Fruit fly (Drosophila melanogaster): ENCODE results near the gene CG6184.

DNA sequence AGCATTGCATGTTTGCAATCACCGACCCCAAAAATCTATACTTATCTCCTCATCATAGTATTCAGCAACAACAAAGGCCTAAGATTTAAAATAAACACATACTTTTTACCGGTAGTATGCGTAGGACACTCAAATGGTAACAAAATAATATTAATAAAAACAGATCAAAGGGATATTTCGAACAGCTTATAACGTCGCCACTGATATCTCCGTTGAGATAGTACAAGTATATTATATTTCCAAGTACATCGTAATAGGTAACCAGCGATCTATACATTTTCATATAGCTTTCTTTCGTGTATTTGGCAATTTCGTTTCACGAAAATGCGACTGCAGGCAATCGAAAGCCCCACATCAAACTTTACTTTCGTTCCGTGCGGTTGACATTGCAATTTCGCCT, 54.7 kb downstream of the CG6184 start, which contains the start of gene CG7342:
- TF ChIP-seq CG11723 (GFP tag; optimal IDR thresholded peaks at IDR 0.05) (no peak), HLH54F (GFP tag; optimal IDR thresholded peaks at IDR 0.05) (no peak), cato (GFP tag; optimal IDR thresholded peaks at IDR 0.05; ENCODE audit: borderline replicate concordance) (no peak), CG10147 (GFP tag; optimal IDR thresholded peaks at IDR 0.05) (no peak), crp (GFP tag; optimal IDR thresholded peaks at IDR 0.05) (no peak), CoRest (tag; optimal IDR thresholded peaks at IDR 0.05) (no peak), vvl (GFP tag; IDR thresholded peaks at IDR 0.05) (no peak), Sin3A (optimal IDR thresholded peaks at IDR 0.05) (no peak), Abd-B (GFP tag; optimal IDR thresholded peaks at IDR 0.05) (no peak), HLHmδ (GFP tag; optimal IDR thresholded peaks at IDR 0.05) (no peak), ab (GFP tag; optimal IDR thresholded peaks at IDR 0.05) (no peak)
